Fruit fly (Drosophila melanogaster): ENCODE measurements around the gene PH4alphaNE1.
A peak's percentile ranks its signal among the peaks of the same experiment; 100 is the strongest.

PH4alphaNE1 gene

DNA sequence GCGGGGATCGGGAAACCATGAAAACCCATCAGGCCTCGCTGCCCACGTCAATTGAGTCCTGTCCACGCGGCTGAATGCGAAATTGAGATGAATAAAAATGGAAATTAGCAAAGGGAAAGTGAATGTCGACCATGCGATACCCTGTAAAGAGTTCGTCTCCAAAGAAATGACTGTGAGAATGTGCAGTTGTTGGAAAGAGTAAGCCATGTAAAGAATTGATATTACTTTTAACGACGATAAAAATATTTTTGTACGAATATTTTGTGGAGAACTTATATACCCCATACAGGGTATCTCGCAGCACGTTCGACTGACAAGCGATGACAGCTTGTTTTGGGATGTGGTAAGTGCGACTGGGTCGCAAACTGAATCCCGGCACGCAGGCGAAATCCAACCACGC is 1.0 kb upstream of the PH4alphaNE1 start (continued):
- TF ChIP-seq CG11294 (GFP tag; IDR thresholded peaks at IDR 0.05) = 0 out of 2 replicates have a peak, but pooled peaks have one; percentile 38
- TF ChIP-seq Smox (GFP tag; optimal IDR thresholded peaks at IDR 0.05) = peak; percentile 62
- TF ChIP-seq Hr38 (GFP tag; optimal IDR thresholded peaks at IDR 0.05) = no peak
- TF ChIP-seq CG8632 (GFP tag; optimal IDR thresholded peaks at IDR 0.05) = peak; percentile 26
- TF ChIP-seq CG34406 (GFP tag; optimal IDR thresholded peaks at IDR 0.05) = peak; percentile 54
- no peak for TF ChIP-seq esn (GFP tag; optimal IDR thresholded peaks at IDR 0.05)
- TF ChIP-seq lz (GFP tag; optimal IDR thresholded peaks at IDR 0.05) = peak; percentile 76
- peak; percentile 48 for TF ChIP-seq Sox15 (GFP tag; optimal IDR thresholded peaks at IDR 0.05)
- TF ChIP-seq Hr39 (GFP tag; optimal IDR thresholded peaks at IDR 0.05) = peak; percentile 88
- TF ChIP-seq Met (GFP tag; optimal IDR thresholded peaks at IDR 0.05) = peak; percentile 76
- TF ChIP-seq CG3919 (GFP tag; optimal IDR thresholded peaks at IDR 0.05) = peak; percentile 76
- peak; percentile 72 for TF ChIP-seq CG15336 (GFP tag; IDR thresholded peaks at IDR 0.05)
- no peak for TF ChIP-seq ss (GFP tag; optimal IDR thresholded peaks at IDR 0.05)
- TF ChIP-seq fd85E (GFP tag; optimal IDR thresholded peaks at IDR 0.05) = no peak
- TF ChIP-seq cyc (GFP tag; optimal IDR thresholded peaks at IDR 0.05) = peak; percentile 76
- TF ChIP-seq CG6163 (GFP tag; IDR thresholded peaks at IDR 0.05) = peak; percentile 82
- TF ChIP-seq acj6 (GFP tag; optimal IDR thresholded peaks at IDR 0.05) = peak; percentile 69
- peak; percentile 76 for TF ChIP-seq eg (GFP tag; IDR thresholded peaks at IDR 0.05)
- peak; percentile 56 for TF ChIP-seq CG10669 (GFP tag; optimal IDR thresholded peaks at IDR 0.05)
- TF ChIP-seq vri (GFP tag; optimal IDR thresholded peaks at IDR 0.05) = no peak
- TF ChIP-seq OdsH (GFP tag; optimal IDR thresholded peaks at IDR 0.05) = peak; percentile 66
- no peak for TF ChIP-seq Lpt (GFP tag; optimal IDR thresholded peaks at IDR 0.05)
- peak; percentile 68 for TF ChIP-seq Sox14 (GFP tag; optimal IDR thresholded peaks at IDR 0.05)
- peak; percentile 53; the same call in 1 of the 2 replicates for TF ChIP-seq Gug (GFP tag; IDR thresholded peaks at IDR 0.05)
- peak; percentile 63 for TF ChIP-seq Eip75B (GFP tag; optimal IDR thresholded peaks at IDR 0.05)
- no peak for TF ChIP-seq fkh (GFP tag; optimal IDR thresholded peaks at IDR 0.05)
- TF ChIP-seq CG10631 (GFP tag; optimal IDR thresholded peaks at IDR 0.05) = peak; percentile 62

DNA sequence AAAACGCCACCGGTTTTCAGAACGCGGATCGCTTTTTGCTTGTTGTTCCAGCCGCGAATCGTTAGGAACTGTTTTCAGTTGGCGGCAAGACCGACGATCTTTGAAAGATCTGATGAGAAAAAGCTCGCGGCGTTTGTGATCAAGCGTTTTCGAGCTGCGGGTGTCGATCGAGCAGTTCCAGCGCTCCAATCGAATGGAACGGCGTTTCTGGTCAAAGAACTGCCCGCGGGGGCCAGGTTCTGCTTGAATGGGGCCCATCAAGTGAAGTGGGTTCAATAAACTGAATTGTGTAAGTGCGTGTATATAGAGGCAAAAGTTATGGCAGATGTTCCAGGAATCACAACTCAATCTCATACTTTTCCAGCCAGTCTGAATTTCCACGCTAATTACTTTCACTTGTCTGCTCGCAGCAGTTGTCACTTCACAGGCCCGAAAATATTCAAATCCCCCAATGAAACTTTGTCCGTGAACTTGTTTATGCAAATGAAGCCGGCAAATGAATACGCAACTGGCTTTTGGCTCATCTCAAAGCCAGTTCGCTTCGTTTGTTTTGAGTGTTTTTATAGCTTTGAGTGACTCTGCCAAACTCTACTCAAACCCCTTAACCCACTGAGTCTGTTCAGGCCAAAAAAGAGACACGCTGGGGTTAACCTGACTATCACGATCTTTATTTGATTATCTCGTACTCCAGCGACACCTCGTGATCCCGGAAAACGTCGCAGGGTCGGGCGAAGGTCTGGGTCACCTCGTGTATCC is 3.8 kb downstream of the PH4alphaNE1 start, which contains the start of gene PH4alphaMP:
Gene PH4alphaMP, minus strand, starts transcription at position 51 of the 756 bp plus-strand sequence.
- TF ChIP-seq cyc (GFP tag; optimal IDR thresholded peaks at IDR 0.05) (no peak), svp (GFP tag) (peak; percentile 23), Blimp-1 (GFP tag; optimal IDR thresholded peaks at IDR 0.05) (peak; percentile 33)

DNA sequence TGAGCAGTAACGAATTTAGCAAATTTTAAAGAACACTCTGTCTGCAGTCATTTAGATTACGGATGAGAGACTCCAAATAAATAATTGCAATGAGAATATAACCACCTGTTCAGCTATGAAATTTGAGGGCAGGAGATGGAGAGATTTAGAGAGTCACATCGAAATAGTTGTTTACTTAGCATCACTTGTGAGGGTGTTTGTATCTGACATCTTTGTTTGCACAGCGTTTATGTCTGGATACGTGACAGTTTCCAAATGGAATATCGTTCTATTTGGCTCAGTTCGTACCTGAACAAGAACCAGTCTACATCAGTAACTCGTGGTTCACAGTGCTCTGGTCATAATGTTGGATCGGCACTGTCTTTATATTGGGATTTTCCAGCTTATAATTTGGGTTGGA is 10.3 kb downstream of the PH4alphaNE1 start, which contains the start of gene PH4alphaSG2:
Gene PH4alphaSG2, plus strand, starts transcription at position 278 of the 400 bp plus-strand sequence.
- TF ChIP-seq fkh (GFP tag; optimal IDR thresholded peaks at IDR 0.05) = peak; percentile 43
- no peak for TF ChIP-seq achi (GFP tag; optimal IDR thresholded peaks at IDR 0.05)

DNA sequence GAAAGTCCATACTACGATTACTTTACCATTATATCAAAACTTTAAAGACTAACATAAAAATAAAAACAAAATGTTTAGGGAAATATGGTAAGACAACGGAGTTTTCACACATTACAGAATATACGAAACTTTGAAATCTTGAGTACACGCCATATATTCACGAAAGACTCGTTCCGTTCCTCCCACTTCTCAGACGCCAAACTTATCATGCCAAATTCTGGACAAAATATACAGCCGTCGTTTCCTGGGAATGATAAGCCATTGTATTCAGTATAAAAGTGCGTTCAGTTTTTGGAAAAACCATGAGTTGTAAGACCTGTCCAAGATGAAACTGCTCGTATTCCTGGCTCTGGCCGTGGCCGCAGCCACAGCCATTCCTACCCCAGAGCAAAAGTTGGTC is 11.5 kb downstream of the PH4alphaNE1 start, which contains the start of gene Jon99Fi:
Gene Jon99Fi, plus strand, starts transcription at position 301 of the 400 bp plus-strand sequence.
- TF ChIP-seq CG9139 (GFP tag; optimal IDR thresholded peaks at IDR 0.05) (no peak), svp (GFP tag) (no peak), cyc (GFP tag; optimal IDR thresholded peaks at IDR 0.05) (no peak), CG11902 (GFP tag; optimal IDR thresholded peaks at IDR 0.05) (no peak), CG34406 (GFP tag; optimal IDR thresholded peaks at IDR 0.05) (no peak), Hr38 (GFP tag; optimal IDR thresholded peaks at IDR 0.05) (no peak), CG4318 (GFP tag; optimal IDR thresholded peaks at IDR 0.05) (no peak), salr (GFP tag; optimal IDR thresholded peaks at IDR 0.05) (no peak), CG8319 (GFP tag; optimal IDR thresholded peaks at IDR 0.05) (no peak), Smox (GFP tag; optimal IDR thresholded peaks at IDR 0.05) (no peak), achi (GFP tag; optimal IDR thresholded peaks at IDR 0.05) (no peak), Hr39 (GFP tag; optimal IDR thresholded peaks at IDR 0.05) (no peak), Met (GFP tag; optimal IDR thresholded peaks at IDR 0.05) (no peak), dac (GFP tag; optimal IDR thresholded peaks at IDR 0.05) (no peak)
